Worm (Caenorhabditis elegans) whole organism, mixed stage, embryonic: ENCODE measurements around the gene nspd-2.

Experiments
- mls-2 ChIP-seq: sonication (generic microtip); optimal IDR thresholded peaks from 2 replicates; lab custom pipeline; 2016; ENCODE audit warnings: mild to moderate bottlenecking, missing genetic modification characterization, moderate library complexity, missing compliant biosample characterization
- nhr-12 ChIP-seq: fragments of 150-350 bp; optimal IDR thresholded peaks from 2 replicates; lab custom pipeline; 2014; ENCODE audit warnings: missing biosample characterization, missing genetic modification characterization
- nhr-237 ChIP-seq: fragments of 150-350 bp; optimal IDR thresholded peaks from 2 replicates; lab custom pipeline; 2014; ENCODE audit warnings: missing biosample characterization, missing genetic modification characterization
- unc-39 ChIP-seq: fragments of 150-350 bp; optimal IDR thresholded peaks from 2 replicates; lab custom pipeline; 2014; ENCODE audit warnings: missing biosample characterization, missing genetic modification characterization
- ztf-11 ChIP-seq: fragments of 150-350 bp; optimal IDR thresholded peaks from 2 replicates; lab custom pipeline; 2014; ENCODE audit warnings: missing biosample characterization, missing genetic modification characterization

ce11 chrIV:9863817-9864216, 20.0 kb downstream of the nspd-2 start, which contains the start of gene K07F5.16:
- TF ChIP-seq unc-39 (tag; lab: Kevin White, UChicago): no peak
- no peak for TF ChIP-seq nhr-237
- TF ChIP-seq nhr-12 (tag; lab: Kevin White, UChicago): no peak
- TF ChIP-seq ztf-11: no peak
- TF ChIP-seq mls-2 (tag; lab: Kevin White, UChicago): no peak
